Fruit fly (Drosophila melanogaster) whole organism, embryonic: ENCODE measurements around the gene gkt.
A peak's percentile ranks its signal among the peaks of the same experiment; 100 is the strongest.

Experiments used
- Atf3 ChIP-seq: fragments of 200-800 bp; sonication (Bioruptor generic); optimal IDR thresholded peaks from 3 replicates; lab custom pipeline; 2016; ENCODE audit warnings: missing biosample characterization, missing genetic modification characterization
- CG10267 ChIP-seq: fragments of 200-800 bp; sonication (Bioruptor generic); optimal IDR thresholded peaks from 2 replicates; lab custom pipeline; 2018; ENCODE audit warnings: missing biosample characterization, mild to moderate bottlenecking, missing genetic modification characterization, moderate library complexity
- CG11093 ChIP-seq: fragments of 200-800 bp; sonication (Bioruptor generic); IDR thresholded peaks from 3 replicates; pipeline ENCODE4 v1.3.6; 2022; ENCODE audit warnings: missing biosample characterization, missing genetic modification characterization
- CG11398 ChIP-seq: fragments of 200-800 bp; sonication (Bioruptor generic); optimal IDR thresholded peaks from 2 replicates; lab custom pipeline; 2016; ENCODE audit warnings: missing biosample characterization, missing genetic modification characterization
- CG12236 ChIP-seq: fragments of 200-800 bp; sonication (Bioruptor generic); optimal IDR thresholded peaks from 2 replicates; lab custom pipeline; 2016; ENCODE audit warnings: missing biosample characterization, missing genetic modification characterization
- CG14710 ChIP-seq: fragments of 200-800 bp; sonication (Bioruptor generic); optimal IDR thresholded peaks from 3 replicates; lab custom pipeline; 2019; ENCODE audit warnings: missing biosample characterization, mild to moderate bottlenecking, missing genetic modification characterization, moderate library complexity
- CG14965 ChIP-seq: fragments of 200-800 bp; sonication (Bioruptor generic); optimal IDR thresholded peaks from 2 replicates; lab custom pipeline; 2016; ENCODE audit warnings: missing biosample characterization, missing genetic modification characterization, borderline replicate concordance
- CG15479 ChIP-seq: fragments of 200-800 bp; sonication (Bioruptor generic); optimal IDR thresholded peaks from 3 replicates; lab custom pipeline; 2019; ENCODE audit warnings: missing biosample characterization, mild to moderate bottlenecking, missing genetic modification characterization, moderate library complexity
- CG16813 ChIP-seq: fragments of 200-800 bp; sonication (Bioruptor generic); IDR thresholded peaks from 3 replicates; pipeline ENCODE4 v1.3.6; 2022; ENCODE audit warnings: missing biosample characterization, missing genetic modification characterization; ENCODE audit not compliant: partially characterized antibody
- CG17361 ChIP-seq: fragments of 200-800 bp; sonication (Bioruptor generic); IDR thresholded peaks from 3 replicates; pipeline ENCODE4 v1.3.6; 2022; ENCODE audit warnings: missing biosample characterization, missing genetic modification characterization
- CG17385 ChIP-seq: fragments of 200-800 bp; sonication (Bioruptor generic); optimal IDR thresholded peaks from 3 replicates; lab custom pipeline; 2018; ENCODE audit warnings: missing biosample characterization, mild to moderate bottlenecking, missing genetic modification characterization
- CG17802 ChIP-seq: fragments of 200-800 bp; sonication (Bioruptor generic); optimal IDR thresholded peaks from 2 replicates; lab custom pipeline; 2018; ENCODE audit warnings: missing biosample characterization, mild to moderate bottlenecking, missing genetic modification characterization, moderate library complexity
- CG17912 ChIP-seq: fragments of 200-800 bp; sonication (Bioruptor generic); optimal IDR thresholded peaks from 2 replicates; lab custom pipeline; 2018; ENCODE audit warnings: missing biosample characterization, mild to moderate bottlenecking, missing genetic modification characterization
- CG18599 ChIP-seq: fragments of 200-800 bp; sonication (Bioruptor generic); optimal IDR thresholded peaks from 3 replicates; lab custom pipeline; 2017; ENCODE audit warnings: missing biosample characterization, missing genetic modification characterization, mild to moderate bottlenecking, moderate library complexity, missing genetic modification reagents
- CG2120 ChIP-seq: fragments of 200-800 bp; sonication (Bioruptor generic); optimal IDR thresholded peaks from 3 replicates; lab custom pipeline; 2016; ENCODE audit warnings: missing biosample characterization, missing genetic modification characterization
- CG2875 ChIP-seq: fragments of 200-800 bp; sonication (Bioruptor generic); optimal IDR thresholded peaks from 2 replicates; lab custom pipeline; 2017; ENCODE audit warnings: missing biosample characterization, mild to moderate bottlenecking, missing genetic modification characterization, missing genetic modification reagents
- CG2889 ChIP-seq: fragments of 200-800 bp; sonication (Bioruptor generic); IDR thresholded peaks from 3 replicates; pipeline ENCODE4 v1.3.6; 2022; ENCODE audit warnings: missing biosample characterization, missing genetic modification characterization
- CG3407 ChIP-seq: fragments of 200-800 bp; sonication (Bioruptor generic); optimal IDR thresholded peaks from 2 replicates; lab custom pipeline; 2018; ENCODE audit warnings: missing biosample characterization, mild to moderate bottlenecking, missing genetic modification characterization
- CG34376 ChIP-seq: fragments of 200-800 bp; sonication (Bioruptor generic); optimal IDR thresholded peaks from 2 replicates; lab custom pipeline; 2018; ENCODE audit warnings: missing biosample characterization, mild to moderate bottlenecking, missing genetic modification characterization
- CG3726 ChIP-seq: fragments of 200-800 bp; sonication (Bioruptor generic); IDR thresholded peaks from 3 replicates; pipeline ENCODE4, ENCODE4 v1.3.6; 2022; ENCODE audit warnings: missing biosample characterization, missing genetic modification characterization
- CG3838 ChIP-seq: fragments of 200-800 bp; sonication (Bioruptor generic); optimal IDR thresholded peaks from 3 replicates; lab custom pipeline; 2016; ENCODE audit warnings: missing biosample characterization, missing genetic modification characterization
- CG4424 ChIP-seq: fragments of 200-800 bp; sonication (Bioruptor generic); optimal IDR thresholded peaks from 3 replicates; lab custom pipeline; 2016; ENCODE audit warnings: missing biosample characterization, missing genetic modification characterization
- CG4707 ChIP-seq: fragments of 200-800 bp; sonication (Bioruptor generic); optimal IDR thresholded peaks from 2 replicates; lab custom pipeline; 2018; ENCODE audit warnings: missing biosample characterization, mild to moderate bottlenecking, missing genetic modification characterization, moderate library complexity
- CG7786 ChIP-seq: fragments of 200-800 bp; sonication (Bioruptor generic); optimal IDR thresholded peaks from 2 replicates; lab custom pipeline; 2016; ENCODE audit warnings: missing biosample characterization, missing genetic modification characterization
- D ChIP-seq, 2 experiments: fragments of 200-800 bp in 1 of 2; fragments of >200 bp in 1 of 2; sonication (Bioruptor generic) in 1 of 2; optimal IDR thresholded peaks; 2 replicates in 1 of 2; 3 replicates in 1 of 2; lab custom pipeline; 2017; ENCODE audit warnings: mild to moderate bottlenecking in 1 of 2, missing biosample characterization in 1 of 2, missing genetic modification characterization in 1 of 2, missing genetic modification reagents in 1 of 2
- D19B ChIP-seq: fragments of 200-800 bp; sonication (Bioruptor generic); optimal IDR thresholded peaks from 2 replicates; lab custom pipeline; 2017; ENCODE audit warnings: missing biosample characterization, mild to moderate bottlenecking, missing genetic modification characterization
- Dad ChIP-seq: fragments of 200-800 bp; sonication (Bioruptor generic); optimal IDR thresholded peaks from 3 replicates; lab custom pipeline; 2016; ENCODE audit warnings: missing biosample characterization, missing genetic modification characterization
- Fer1 ChIP-seq: fragments of 200-800 bp; sonication (Bioruptor generic); optimal IDR thresholded peaks from 2 replicates; lab custom pipeline; 2017; ENCODE audit warnings: missing biosample characterization, mild to moderate bottlenecking, missing genetic modification characterization
- Hand ChIP-seq: fragments of 200-800 bp; sonication (Bioruptor generic); optimal IDR thresholded peaks from 2 replicates; lab custom pipeline; 2017; ENCODE audit warnings: mild to moderate bottlenecking, missing biosample characterization, missing genetic modification reagents, missing genetic modification characterization
- Mad ChIP-seq: fragments of 200-800 bp; sonication (Bioruptor generic); optimal IDR thresholded peaks from 2 replicates; lab custom pipeline; 2016; ENCODE audit warnings: missing biosample characterization, missing genetic modification characterization
- Pdp1 ChIP-seq, 2 experiments: fragments of 200-800 bp; sonication (Bioruptor generic); optimal IDR thresholded peaks; 3 replicates each; lab custom pipeline; 2016; ENCODE audit warnings: missing biosample characterization in 2 of 2, missing genetic modification characterization in 2 of 2, mild to moderate bottlenecking in 1 of 2, moderate library complexity in 1 of 2
- Scr ChIP-seq: fragments of 200-800 bp; sonication (Bioruptor generic); IDR thresholded peaks from 2 replicates; pipeline ENCODE4 v1.3.6; 2022; ENCODE audit warnings: missing biosample characterization, missing genetic modification characterization; ENCODE audit not compliant: partially characterized antibody
- ash1 ChIP-seq: fragments of 200-800 bp; sonication (Bioruptor generic); optimal IDR thresholded peaks from 2 replicates; lab custom pipeline; 2018; ENCODE audit warnings: missing biosample characterization, mild to moderate bottlenecking, missing genetic modification characterization
- cg ChIP-seq: fragments of 200-800 bp; sonication (Bioruptor generic); optimal IDR thresholded peaks from 3 replicates; lab custom pipeline; 2019; ENCODE audit warnings: missing biosample characterization, mild to moderate bottlenecking, missing genetic modification characterization, moderate library complexity
- chinmo ChIP-seq: fragments of 200-800 bp; sonication (Bioruptor generic); IDR thresholded peaks from 4 replicates; pipeline ENCODE4 v1.3.6; 2022; ENCODE audit warnings: missing biosample characterization, missing genetic modification characterization; ENCODE audit not compliant: partially characterized antibody
- chm ChIP-seq: fragments of 200-800 bp; sonication (Bioruptor generic); IDR thresholded peaks from 2 replicates; pipeline ENCODE4 v1.3.6; 2022; ENCODE audit warnings: missing biosample characterization, missing genetic modification characterization
- ci ChIP-seq: fragments of 200-800 bp; sonication (Bioruptor generic); IDR thresholded peaks from 3 replicates; pipeline ENCODE4 v1.3.6; 2022; ENCODE audit warnings: missing biosample characterization, missing genetic modification characterization
- fd64A ChIP-seq: fragments of 200-800 bp; sonication (Bioruptor generic); optimal IDR thresholded peaks from 3 replicates; lab custom pipeline; 2018; ENCODE audit warnings: missing biosample characterization, mild to moderate bottlenecking, missing genetic modification characterization
- ftz-f1 ChIP-seq: fragments of 200-800 bp; sonication (Bioruptor generic); optimal IDR thresholded peaks from 2 replicates; lab custom pipeline; 2016; ENCODE audit warnings: missing biosample characterization, missing genetic modification characterization
- fu2 ChIP-seq: fragments of 200-800 bp; sonication (Bioruptor generic); optimal IDR thresholded peaks from 2 replicates; lab custom pipeline; 2016; ENCODE audit warnings: missing biosample characterization, missing genetic modification characterization
- gcm2 ChIP-seq: fragments of 200-800 bp; sonication (Bioruptor generic); optimal IDR thresholded peaks from 2 replicates; lab custom pipeline; 2016; ENCODE audit warnings: missing biosample characterization, missing genetic modification characterization
- gfzf ChIP-seq: fragments of 200-800 bp; sonication (Bioruptor generic); optimal IDR thresholded peaks from 2 replicates; lab custom pipeline; 2016; ENCODE audit warnings: missing biosample characterization, mild to moderate bottlenecking, missing genetic modification characterization, moderate library complexity
- otp ChIP-seq: fragments of 200-800 bp; sonication (Bioruptor generic); IDR thresholded peaks from 3 replicates; pipeline ENCODE4, ENCODE4 v1.3.6; 2022; ENCODE audit warnings: missing biosample characterization, missing genetic modification characterization
- pfk ChIP-seq: fragments of 200-800 bp; sonication (Bioruptor generic); optimal IDR thresholded peaks from 2 replicates; lab custom pipeline; 2018; ENCODE audit warnings: missing biosample characterization, mild to moderate bottlenecking, missing genetic modification characterization, moderate library complexity
- sens ChIP-seq: fragments of 200-800 bp; sonication (Bioruptor generic); peaks from one replicate; lab custom pipeline; 2016; ENCODE audit warnings: missing biosample characterization, missing genetic modification characterization
- sima ChIP-seq: fragments of 200-800 bp; sonication (Bioruptor generic); optimal IDR thresholded peaks from 2 replicates; lab custom pipeline; 2016; ENCODE audit warnings: missing biosample characterization, missing genetic modification characterization
- slou ChIP-seq: fragments of 200-800 bp; sonication (Bioruptor generic); optimal IDR thresholded peaks from 3 replicates; lab custom pipeline; 2016; ENCODE audit warnings: missing biosample characterization, missing genetic modification characterization
- tap ChIP-seq: fragments of 200-800 bp; optimal IDR thresholded peaks from 3 replicates; lab custom pipeline; 2019; ENCODE audit warnings: missing biosample characterization, mild to moderate bottlenecking, missing genetic modification characterization, moderate library complexity
- ttk ChIP-seq: fragments of 200-800 bp; sonication (Bioruptor generic); IDR thresholded peaks from 2 replicates; pipeline ENCODE4 v2.1.2; 2022; ENCODE audit warnings: missing biosample characterization, missing genetic modification characterization
- usp ChIP-seq: fragments of >200 bp; optimal IDR thresholded peaks from 2 replicates; lab custom pipeline; 2017; ENCODE audit warnings: missing biosample characterization, missing genetic modification characterization
- zen2 ChIP-seq: fragments of 200-800 bp; sonication (Bioruptor generic); IDR thresholded peaks from 3 replicates; pipeline ENCODE4 v1.3.6; 2022; ENCODE audit warnings: missing biosample characterization, missing genetic modification characterization; ENCODE audit not compliant: partially characterized antibody

The gkt gene

dm6 chr2L:3121745-3122144 lies 38.0 kb upstream of the gkt start (continued):
- TF ChIP-seq CG16813 (GFP tag; lab: Robert Waterston, UW) (no peak), CG11093 (GFP tag; lab: Robert Waterston, UW) (no peak), CG14965 (GFP tag; lab: Kevin White, UChicago) (no peak), CG2889 (GFP tag; lab: Robert Waterston, UW) (no peak), chm (GFP tag; lab: Robert Waterston, UW) (no peak), fu2 (no peak), sens (peak; percentile 76), pfk (no peak), CG10267 (no peak), ci (GFP tag; lab: Robert Waterston, UW) (no peak), gcm2 (no peak), Mad (GFP tag; lab: Kevin White, UChicago) (no peak), CG17802 (tag; lab: Kevin White, UChicago) (no peak), otp (GFP tag; lab: Robert Waterston, UW) (no peak), CG12236 (GFP tag; lab: Kevin White, UChicago) (no peak), CG11398 (GFP tag; lab: Kevin White, UChicago) (no peak), ftz-f1 (GFP tag; lab: Kevin White, UChicago) (peak; percentile 5), CG4707 (GFP tag; lab: Kevin White, UChicago) (peak; percentile 9), zen2 (GFP tag; lab: Robert Waterston, UW) (no peak), CG18599 (GFP tag; lab: Kevin White, UChicago) (peak; percentile 19), chinmo (GFP tag; lab: Robert Waterston, UW) (no peak), CG17361 (GFP tag; lab: Robert Waterston, UW) (no peak), CG2875 (no peak), ttk (GFP tag; lab: Robert Waterston, UW) (no peak), CG14710 (tag; lab: Kevin White, UChicago) (no peak), tap (tag; lab: Kevin White, UChicago) (no peak), CG3838 (GFP tag; lab: Kevin White, UChicago) (no peak), Dad (GFP tag; lab: Kevin White, UChicago) (no peak), CG17912 (no peak), CG3726 (no peak), D (optimal IDR thresholded peaks at IDR 0.05; lab: Kevin White, UChicago) (no peak), D (GFP tag; optimal IDR thresholded peaks at IDR 0.05; lab: Kevin White, UChicago) (peak; percentile 1), Hand (GFP tag; lab: Kevin White, UChicago) (peak; percentile 20), Atf3 (GFP tag; lab: Kevin White, UChicago) (no peak), Fer1 (peak; percentile 32), CG3407 (GFP tag; lab: Kevin White, UChicago) (peak; percentile 46), CG4424 (GFP tag; lab: Kevin White, UChicago) (no peak), usp (GFP tag; lab: Kevin White, UChicago) (no peak), CG17385 (GFP tag; lab: Kevin White, UChicago) (peak; percentile 4), Scr (GFP tag; lab: Robert Waterston, UW) (no peak), sima (no peak), ash1 (GFP tag; lab: Kevin White, UChicago) (no peak), CG2120 (GFP tag; lab: Kevin White, UChicago) (peak; percentile 22), CG7786 (no peak), D19B (GFP tag; lab: Kevin White, UChicago) (no peak), cg (GFP tag; lab: Kevin White, UChicago) (no peak), fd64A (GFP tag; lab: Kevin White, UChicago) (no peak), slou (GFP tag; lab: Kevin White, UChicago) (no peak), CG15479 (GFP tag; lab: Kevin White, UChicago) (no peak), CG34376 (GFP tag; lab: Kevin White, UChicago) (peak; percentile 36), Pdp1 (GFP tag; optimal IDR thresholded peaks at IDR 0.05; lab: Kevin White, UChicago) (no peak), gfzf (GFP tag; lab: Kevin White, UChicago) (no peak)
